Worm (Caenorhabditis elegans) whole organism, L2 larva: ENCODE measurements around the gene B0001.3.

Source experiments
- ztf-11 ChIP-seq: sonication (generic microtip); optimal IDR thresholded peaks from 2 replicates; lab custom pipeline; 2017; ENCODE audit warnings: missing biosample characterization, missing genetic modification characterization
- ztf-4 ChIP-seq: fragments of 150-350 bp; optimal IDR thresholded peaks from 2 replicates; lab custom pipeline; 2014; ENCODE audit warnings: missing biosample characterization, missing genetic modification characterization

ce11 chrIV:12149609-12150008 is 4.1 kb upstream of the B0001.3 start:
- TF ChIP-seq ztf-11 (tag; lab: Kevin White, UChicago) (no peak), ztf-4 (tag; lab: Kevin White, UChicago) (no peak)
